Fruit fly (Drosophila melanogaster) whole organism, prepupa: ENCODE results near the gene CG6847.

Experiments used
- CG10631 ChIP-seq: fragments of 200-800 bp; sonication (Bioruptor generic); optimal IDR thresholded peaks from 2 replicates; lab custom pipeline; 2016; ENCODE audit warnings: missing biosample characterization, missing genetic modification characterization
- CG10669 ChIP-seq: fragments of 200-800 bp; sonication (Bioruptor generic); optimal IDR thresholded peaks from 3 replicates; lab custom pipeline; 2018; ENCODE audit warnings: missing biosample characterization, mild to moderate bottlenecking, missing genetic modification characterization, moderate library complexity
- CG11762 ChIP-seq: fragments of 200-800 bp; sonication (Bioruptor generic); optimal IDR thresholded peaks from 3 replicates; lab custom pipeline; 2016; ENCODE audit warnings: missing biosample characterization, missing genetic modification characterization; ENCODE audit not compliant: insufficient read depth
- CG11902 ChIP-seq: fragments of 200-800 bp; sonication (Bioruptor generic); optimal IDR thresholded peaks from 3 replicates; lab custom pipeline; 2016; ENCODE audit warnings: missing biosample characterization, missing genetic modification characterization
- CG15336 ChIP-seq: fragments of 200-800 bp; sonication (Bioruptor generic); IDR thresholded peaks from 2 replicates; pipeline ENCODE4 v1.3.6; 2022; ENCODE audit warnings: missing biosample characterization, missing genetic modification characterization
- CG16779 ChIP-seq: fragments of 200-800 bp; sonication (Bioruptor generic); optimal IDR thresholded peaks from 3 replicates; lab custom pipeline; 2017; ENCODE audit warnings: missing biosample characterization, mild to moderate bottlenecking, missing genetic modification characterization
- CG31627 ChIP-seq: fragments of 200-800 bp; sonication (Bioruptor generic); optimal IDR thresholded peaks from 3 replicates; lab custom pipeline; 2016; ENCODE audit warnings: missing biosample characterization, missing genetic modification characterization
- CG32006 ChIP-seq: fragments of 200-800 bp; sonication (Bioruptor generic); optimal IDR thresholded peaks from 3 replicates; lab custom pipeline; 2017; ENCODE audit warnings: missing biosample characterization, mild to moderate bottlenecking, missing genetic modification characterization
- CG34406 ChIP-seq: fragments of 200-800 bp; sonication (Bioruptor generic); optimal IDR thresholded peaks from 3 replicates; lab custom pipeline; 2016; ENCODE audit warnings: missing biosample characterization, missing genetic modification characterization
- CG3919 ChIP-seq: fragments of 200-800 bp; sonication (Bioruptor generic); optimal IDR thresholded peaks from 3 replicates; lab custom pipeline; 2016; ENCODE audit warnings: missing biosample characterization, missing genetic modification characterization
- CG6163 ChIP-seq: fragments of 200-800 bp; sonication (Bioruptor generic); IDR thresholded peaks from 3 replicates; pipeline ENCODE4 v1.3.6; 2022; ENCODE audit warnings: missing biosample characterization, missing genetic modification characterization
- CG6792 ChIP-seq: fragments of 200-800 bp; sonication (Bioruptor generic); optimal IDR thresholded peaks from 3 replicates; lab custom pipeline; 2016; ENCODE audit warnings: missing biosample characterization, missing genetic modification characterization
- CG6808 ChIP-seq: fragments of 200-800 bp; sonication (Bioruptor generic); optimal IDR thresholded peaks from 3 replicates; lab custom pipeline; 2017; ENCODE audit warnings: missing biosample characterization, missing genetic modification characterization, mild to moderate bottlenecking, moderate library complexity, missing genetic modification reagents
- CG8119 ChIP-seq: fragments of 200-800 bp; sonication (Bioruptor generic); IDR thresholded peaks from 3 replicates; pipeline ENCODE4 v1.3.6; 2022; ENCODE audit warnings: missing biosample characterization, missing genetic modification characterization
- CG8319 ChIP-seq: fragments of 200-800 bp; sonication (Bioruptor generic); optimal IDR thresholded peaks from 3 replicates; lab custom pipeline; 2016; ENCODE audit warnings: missing biosample characterization, missing genetic modification characterization
- CG8632 ChIP-seq: fragments of 200-800 bp; sonication (Bioruptor generic); optimal IDR thresholded peaks from 3 replicates; lab custom pipeline; 2016; ENCODE audit warnings: missing biosample characterization, missing genetic modification characterization
- CG9139 ChIP-seq: fragments of 200-800 bp; sonication (Bioruptor generic); optimal IDR thresholded peaks from 3 replicates; lab custom pipeline; 2017; ENCODE audit warnings: missing biosample characterization, mild to moderate bottlenecking, missing genetic modification characterization
- Eip75B ChIP-seq: fragments of 200-800 bp; sonication (Bioruptor generic); optimal IDR thresholded peaks from 3 replicates; lab custom pipeline; 2016; ENCODE audit warnings: missing biosample characterization, missing genetic modification characterization
- Eip78C ChIP-seq: fragments of 200-800 bp; sonication (Bioruptor generic); peaks from one replicate; lab custom pipeline; 2016; ENCODE audit warnings: missing biosample characterization, missing genetic modification characterization
- Eip93F ChIP-seq: fragments of 200-800 bp; sonication (Bioruptor generic); optimal IDR thresholded peaks from 2 replicates; lab custom pipeline; 2016; ENCODE audit warnings: missing biosample characterization, mild to moderate bottlenecking, missing genetic modification characterization
- Ets21C ChIP-seq: fragments of 200-800 bp; sonication (Bioruptor generic); optimal IDR thresholded peaks from 3 replicates; lab custom pipeline; 2016; ENCODE audit warnings: missing biosample characterization, missing genetic modification characterization
- Ets96B ChIP-seq: fragments of 200-800 bp; optimal IDR thresholded peaks from 2 replicates; lab custom pipeline; 2019; ENCODE audit warnings: missing biosample characterization, mild to moderate bottlenecking, missing genetic modification characterization, moderate library complexity
- Gug ChIP-seq: fragments of 200-800 bp; sonication (Bioruptor generic); IDR thresholded peaks from 2 replicates; pipeline ENCODE4 v1.3.6; 2022; ENCODE audit warnings: missing biosample characterization, missing genetic modification characterization
- Hr38 ChIP-seq: sonication (Bioruptor generic); optimal IDR thresholded peaks from 2 replicates; lab custom pipeline; 2016; ENCODE audit warnings: missing biosample characterization, missing genetic modification characterization
- Hr39 ChIP-seq: fragments of 200-800 bp; sonication (Bioruptor generic); optimal IDR thresholded peaks from 2 replicates; lab custom pipeline; 2016; ENCODE audit warnings: missing biosample characterization, missing genetic modification characterization
- Hr4 ChIP-seq: fragments of 200-800 bp; sonication (Bioruptor generic); optimal IDR thresholded peaks from 3 replicates; lab custom pipeline; 2016; ENCODE audit warnings: missing biosample characterization, missing genetic modification characterization
- Lpt ChIP-seq: fragments of 200-800 bp; sonication (Bioruptor generic); optimal IDR thresholded peaks from 3 replicates; lab custom pipeline; 2016; ENCODE audit warnings: missing biosample characterization, missing genetic modification characterization
- Met ChIP-seq: fragments of 200-800 bp; sonication (Bioruptor generic); optimal IDR thresholded peaks from 3 replicates; lab custom pipeline; 2016; ENCODE audit warnings: missing biosample characterization, missing genetic modification characterization
- Sox102F ChIP-seq: fragments of 200-800 bp; sonication (Bioruptor generic); optimal IDR thresholded peaks from 2 replicates; lab custom pipeline; 2016; ENCODE audit warnings: missing biosample characterization, mild to moderate bottlenecking, missing genetic modification characterization
- Sox14 ChIP-seq: fragments of 200-800 bp; sonication (Bioruptor generic); optimal IDR thresholded peaks from 3 replicates; lab custom pipeline; 2016; ENCODE audit warnings: missing biosample characterization, missing genetic modification characterization
- Sox15 ChIP-seq: fragments of 200-800 bp; sonication (Bioruptor generic); optimal IDR thresholded peaks from 3 replicates; lab custom pipeline; 2016; ENCODE audit warnings: missing biosample characterization, missing genetic modification characterization
- achi ChIP-seq: fragments of 200-800 bp; sonication (Bioruptor generic); optimal IDR thresholded peaks from 3 replicates; lab custom pipeline; 2016; ENCODE audit warnings: missing biosample characterization, missing genetic modification characterization
- acj6 ChIP-seq: fragments of 200-800 bp; sonication (Bioruptor generic); optimal IDR thresholded peaks from 3 replicates; lab custom pipeline; 2016; ENCODE audit warnings: missing biosample characterization, missing genetic modification characterization
- cyc ChIP-seq: fragments of 200-800 bp; sonication (Bioruptor generic); optimal IDR thresholded peaks from 3 replicates; lab custom pipeline; 2016; ENCODE audit warnings: missing biosample characterization, missing genetic modification characterization
- dsx ChIP-seq: fragments of 200-800 bp; optimal IDR thresholded peaks from 3 replicates; lab custom pipeline; 2019; ENCODE audit warnings: missing biosample characterization, mild to moderate bottlenecking, missing genetic modification characterization, moderate library complexity; ENCODE audit not compliant: poor library complexity, severe bottlenecking
- esn ChIP-seq: fragments of 200-800 bp; sonication (Bioruptor generic); optimal IDR thresholded peaks from 2 replicates; lab custom pipeline; 2016; ENCODE audit warnings: missing biosample characterization, mild to moderate bottlenecking, missing genetic modification characterization, moderate library complexity
- fkh ChIP-seq: fragments of 200-800 bp; sonication (Bioruptor generic); optimal IDR thresholded peaks from 3 replicates; lab custom pipeline; 2017; ENCODE audit warnings: missing biosample characterization, mild to moderate bottlenecking, missing genetic modification characterization, moderate library complexity
- lz ChIP-seq: fragments of 200-800 bp; sonication (Bioruptor generic); optimal IDR thresholded peaks from 3 replicates; lab custom pipeline; 2016; ENCODE audit warnings: missing biosample characterization, missing genetic modification characterization
- net ChIP-seq: fragments of 200-800 bp; sonication (Bioruptor generic); optimal IDR thresholded peaks from 3 replicates; lab custom pipeline; 2016; ENCODE audit warnings: missing biosample characterization, missing genetic modification characterization
- pdm3 ChIP-seq: fragments of 200-800 bp; sonication (Bioruptor generic); optimal IDR thresholded peaks from 3 replicates; lab custom pipeline; 2016; ENCODE audit warnings: missing biosample characterization, missing genetic modification characterization
- spab ChIP-seq: fragments of 200-800 bp; sonication (Bioruptor generic); optimal IDR thresholded peaks from 2 replicates; lab custom pipeline; 2017; ENCODE audit warnings: missing biosample characterization, mild to moderate bottlenecking, missing genetic modification characterization, missing genetic modification reagents
- ss ChIP-seq, 2 experiments: fragments of 200-800 bp; sonication (Bioruptor generic); optimal IDR thresholded peaks; 2 replicates in 1 of 2; 3 replicates in 1 of 2; lab custom pipeline; 2017 to 2018; ENCODE audit warnings: mild to moderate bottlenecking in 2 of 2, missing biosample characterization in 2 of 2, missing genetic modification characterization in 2 of 2, moderate library complexity in 1 of 2
- svp ChIP-seq: fragments of 200-800 bp; sonication (Bioruptor generic); peaks from one replicate; lab custom pipeline; 2016; ENCODE audit warnings: missing biosample characterization, missing genetic modification characterization
- topi ChIP-seq: fragments of 200-800 bp; sonication (Bioruptor generic); optimal IDR thresholded peaks from 3 replicates; lab custom pipeline; 2016; ENCODE audit warnings: missing biosample characterization, missing genetic modification characterization
- vri ChIP-seq: fragments of 200-800 bp; sonication (Bioruptor generic); optimal IDR thresholded peaks from 3 replicates; lab custom pipeline; 2016; ENCODE audit warnings: missing biosample characterization, mild to moderate bottlenecking, missing genetic modification characterization

CG6847 gene

dm6 chrX:17883418-17883817 lies 27.8 kb upstream of the CG6847 start, which contains the start of gene CG12985:
TSS of gene CG12985 (plus strand) at chrX:17883718.
- TF ChIP-seq CG11762 (no peak), CG31627 (GFP tag; lab: Kevin White, UChicago) (no peak), net (GFP tag; lab: Kevin White, UChicago) (no peak), CG10669 (GFP tag; lab: Kevin White, UChicago) (no peak), CG6163 (GFP tag; lab: Robert Waterston, UW) (no peak), ss (GFP tag; optimal IDR thresholded peaks at IDR 0.05; lab: Kevin White, UChicago) (no peak), CG6792 (GFP tag; lab: Kevin White, UChicago) (no peak), cyc (GFP tag; lab: Kevin White, UChicago) (no peak), topi (GFP tag; lab: Kevin White, UChicago) (no peak), Sox102F (GFP tag; lab: Kevin White, UChicago) (no peak), CG34406 (GFP tag; lab: Kevin White, UChicago) (no peak), Hr39 (GFP tag; lab: Kevin White, UChicago) (no peak), Ets96B (tag; lab: Kevin White, UChicago) (no peak), Eip75B (GFP tag; lab: Kevin White, UChicago) (no peak), acj6 (GFP tag; lab: Kevin White, UChicago) (no peak), dsx (GFP tag; lab: Kevin White, UChicago) (no peak), CG16779 (tag; lab: Kevin White, UChicago) (no peak), Met (GFP tag; lab: Kevin White, UChicago) (no peak), CG10631 (GFP tag; lab: Kevin White, UChicago) (no peak)
- TF ChIP-seq, all 60 proteins: peak for 0

dm6 chrX:17884567-17884966 lies 26.7 kb upstream of the CG6847 start:
- TF ChIP-seq CG11762 (no peak), Eip93F (GFP tag; lab: Kevin White, UChicago) (no peak), CG8119 (GFP tag; lab: Robert Waterston, UW) (no peak), Hr38 (GFP tag; lab: Kevin White, UChicago) (no peak), CG6808 (GFP tag; lab: Kevin White, UChicago) (no peak), CG15336 (GFP tag; lab: Robert Waterston, UW) (no peak)

dm6 chrX:17885295-17885694 lies 26.0 kb upstream of the CG6847 start:
- TF ChIP-seq Hr4 (no peak), vri (GFP tag; lab: Kevin White, UChicago) (peak; percentile 21), CG34406 (GFP tag; lab: Kevin White, UChicago) (no peak), Lpt (no peak), CG15336 (GFP tag; lab: Robert Waterston, UW) (no peak), acj6 (GFP tag; lab: Kevin White, UChicago) (no peak), Hr39 (GFP tag; lab: Kevin White, UChicago) (no peak), achi (GFP tag; lab: Kevin White, UChicago) (no peak), svp (GFP tag; lab: Kevin White, UChicago) (peak; percentile 50), Eip75B (GFP tag; lab: Kevin White, UChicago) (no peak), Eip93F (GFP tag; lab: Kevin White, UChicago) (no peak), Sox102F (GFP tag; lab: Kevin White, UChicago) (no peak), fkh (GFP tag; lab: Kevin White, UChicago) (no peak), Ets21C (GFP tag; lab: Kevin White, UChicago) (no peak), CG8632 (GFP tag; lab: Kevin White, UChicago) (no peak), spab (GFP tag; lab: Kevin White, UChicago) (no peak)
- TF ChIP-seq, all 60 proteins: peak for 2

dm6 chrX:17886107-17886448 lies 25.2 kb upstream of the CG6847 start:
- TF ChIP-seq fkh (GFP tag; lab: Kevin White, UChicago) (no peak), Sox14 (GFP tag; lab: Kevin White, UChicago) (no peak), Eip93F (GFP tag; lab: Kevin White, UChicago) (no peak), CG8632 (GFP tag; lab: Kevin White, UChicago) (no peak), CG32006 (no peak), CG3919 (GFP tag; lab: Kevin White, UChicago) (no peak), CG16779 (tag; lab: Kevin White, UChicago) (no peak), pdm3 (no peak), CG8319 (GFP tag; lab: Kevin White, UChicago) (no peak), CG9139 (GFP tag; lab: Kevin White, UChicago) (no peak), CG11902 (GFP tag; lab: Kevin White, UChicago) (no peak), lz (GFP tag; lab: Kevin White, UChicago) (no peak), Sox15 (GFP tag; lab: Kevin White, UChicago) (no peak), Eip78C (GFP tag; lab: Kevin White, UChicago) (no peak), esn (GFP tag; lab: Kevin White, UChicago) (no peak), Gug (GFP tag; lab: Robert Waterston, UW) (no peak)
